Fruit fly (Drosophila melanogaster) S2 (cell line): ENCODE results near the gene CG11537.

Experiments
- CG8478 ChIP-seq: fragments of >200 bp; optimal IDR thresholded peaks from 2 replicates; lab custom pipeline; 2018
- CTCF ChIP-seq, 2 experiments: fragments of >200 bp; optimal IDR thresholded peaks; 2 replicates each; lab custom pipeline; 2018

CG11537 gene

DNA sequence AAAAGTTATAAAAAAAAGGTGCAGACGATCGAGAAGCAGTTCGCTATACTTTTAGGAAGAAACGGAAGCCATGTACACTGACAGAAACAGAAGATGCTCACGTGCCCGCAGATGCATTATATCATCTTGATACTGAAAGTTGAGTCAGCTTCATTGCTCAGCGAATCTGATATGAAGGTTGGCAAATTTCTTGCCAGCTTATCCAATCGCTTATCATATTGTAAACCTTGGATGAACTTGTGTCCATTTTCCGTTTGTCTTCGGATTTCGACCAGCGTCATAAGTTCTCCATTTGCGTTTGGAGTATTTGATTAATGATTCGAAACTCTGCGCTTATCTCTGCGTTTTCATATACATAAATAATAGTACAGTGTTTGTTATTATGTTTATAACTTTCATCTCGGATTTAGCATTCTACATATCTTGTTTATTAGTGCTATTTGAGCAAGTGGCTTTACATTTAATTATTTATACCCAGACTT is 17.6 kb downstream of the CG11537 start:
- TF ChIP-seq CTCF (optimal IDR thresholded peaks at IDR 0.05; lab: Kevin White, UChicago) (no peak), CG8478 (no peak)

DNA sequence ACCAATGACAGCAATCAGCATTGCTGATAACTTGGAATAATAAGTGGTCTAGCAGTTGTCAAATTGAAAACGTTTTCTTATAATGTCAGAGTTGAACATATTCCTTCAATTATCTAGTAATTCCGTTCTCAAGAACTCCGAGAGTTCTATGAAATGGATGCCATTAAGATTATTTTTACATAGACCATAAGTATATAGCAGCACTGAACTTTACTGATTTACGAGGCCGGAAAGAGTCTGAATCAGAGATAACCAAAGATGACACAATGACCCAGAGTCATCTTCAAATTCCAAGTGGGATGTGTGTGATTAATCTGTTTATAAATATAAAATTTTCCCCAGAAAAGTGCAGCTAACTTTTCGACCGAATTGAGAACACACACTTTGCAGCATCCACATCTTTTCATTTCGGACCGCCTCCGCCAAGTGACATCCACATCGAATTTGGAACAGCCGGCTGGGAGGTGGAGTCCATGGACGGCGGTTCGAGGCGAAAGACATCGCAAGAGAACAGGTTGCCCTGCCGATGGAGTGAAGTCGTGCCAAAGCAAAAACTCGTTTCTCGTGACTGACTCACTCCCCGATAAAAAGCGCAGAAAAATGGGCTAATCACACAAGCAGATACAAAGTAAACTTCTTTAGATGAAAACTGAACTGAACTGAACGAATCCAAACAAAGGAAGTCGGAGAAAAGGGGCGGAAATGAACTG is 18.2 kb downstream of the CG11537 start:
- no peak for TF ChIP-seq CTCF (optimal IDR thresholded peaks at IDR 0.05; lab: Kevin White, UChicago)
- TF ChIP-seq CG8478, result no peak

DNA sequence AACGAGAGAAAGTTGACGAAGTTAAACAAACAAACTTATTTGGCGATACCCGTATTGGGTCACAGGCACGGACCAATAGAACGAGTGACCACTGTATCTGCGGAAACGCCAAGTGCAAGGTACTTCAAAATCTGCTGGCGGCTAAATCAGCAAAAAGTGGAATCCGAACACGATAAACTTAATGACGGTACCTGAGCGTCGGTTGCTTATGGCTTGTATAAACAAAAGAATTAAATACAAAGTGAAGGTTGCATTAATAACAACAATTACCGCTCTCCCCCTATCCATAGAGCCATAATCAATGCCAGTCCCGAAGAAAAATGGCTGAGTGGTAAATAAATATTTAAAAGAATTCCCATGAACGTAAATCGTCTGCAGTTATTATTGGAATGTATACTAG is 18.7 kb downstream of the CG11537 start:
- TF ChIP-seq CG8478, result no peak
- TF ChIP-seq CTCF (optimal IDR thresholded peaks at IDR 0.05; lab: Kevin White, UChicago), result no peak

DNA sequence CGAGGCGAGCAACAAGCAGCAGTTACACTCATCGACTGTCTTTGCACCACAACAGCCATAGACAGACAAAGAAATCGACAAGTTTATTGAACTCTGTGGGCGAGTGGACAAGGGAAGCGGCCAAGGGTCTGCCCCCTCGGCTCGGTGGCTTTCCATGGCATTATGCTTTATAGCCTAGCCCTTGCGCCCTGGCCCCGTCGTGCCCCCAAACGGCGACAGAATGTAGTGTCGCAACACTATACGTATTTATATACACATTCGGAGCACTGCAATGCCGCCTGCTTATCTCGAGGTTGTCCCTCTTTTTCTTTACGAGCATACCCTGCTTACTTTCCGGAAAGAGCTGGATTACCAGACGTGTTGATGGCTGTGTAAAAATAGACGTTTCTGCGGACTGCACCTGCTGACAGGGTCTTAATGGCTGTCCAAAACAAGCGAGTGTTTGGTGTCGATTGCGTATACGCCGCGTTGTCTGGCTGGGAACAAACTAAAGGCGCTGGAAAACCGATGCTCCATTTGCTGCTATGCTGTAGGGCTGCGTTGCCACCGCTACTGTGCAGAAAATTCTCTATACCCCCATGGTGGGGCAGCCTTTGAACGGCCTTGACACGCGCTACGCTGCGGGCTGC is 20.5 kb downstream of the CG11537 start:
- TF ChIP-seq CTCF (optimal IDR thresholded peaks at IDR 0.05; lab: Kevin White, UChicago) (no peak), CG8478 (no peak)

DNA sequence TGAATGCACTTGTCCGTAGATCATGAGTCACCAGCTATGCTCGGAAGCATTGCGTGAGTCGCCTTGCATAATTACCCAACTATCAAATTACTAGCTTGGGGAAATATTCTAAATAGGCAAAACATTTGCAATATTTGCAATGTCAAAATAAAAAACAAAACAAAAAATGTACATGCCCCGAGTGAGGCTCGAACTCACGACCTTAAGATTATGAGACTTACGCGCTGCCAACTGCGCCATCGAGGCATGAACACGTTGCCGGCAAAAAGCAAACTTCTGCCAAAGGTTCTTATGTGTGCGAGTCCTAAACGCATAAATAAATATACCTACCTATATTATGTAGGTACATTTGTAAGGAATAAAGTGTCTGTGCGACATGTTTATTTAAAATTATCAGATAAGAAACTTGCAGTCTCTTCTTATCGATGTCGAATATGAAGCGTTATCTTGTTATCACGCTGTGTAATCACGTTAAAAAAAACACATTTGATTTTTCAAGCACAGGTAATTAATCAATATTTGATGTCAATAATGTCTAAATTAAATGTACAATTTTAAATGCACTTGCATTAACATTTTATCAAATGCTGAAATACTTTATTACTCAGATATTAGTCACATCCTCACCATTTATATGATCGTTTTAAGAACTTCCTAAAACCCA is 21.4 kb downstream of the CG11537 start:
- TF ChIP-seq CG8478 (no peak), CTCF (optimal IDR thresholded peaks at IDR 0.05; lab: Kevin White, UChicago) (no peak)

DNA sequence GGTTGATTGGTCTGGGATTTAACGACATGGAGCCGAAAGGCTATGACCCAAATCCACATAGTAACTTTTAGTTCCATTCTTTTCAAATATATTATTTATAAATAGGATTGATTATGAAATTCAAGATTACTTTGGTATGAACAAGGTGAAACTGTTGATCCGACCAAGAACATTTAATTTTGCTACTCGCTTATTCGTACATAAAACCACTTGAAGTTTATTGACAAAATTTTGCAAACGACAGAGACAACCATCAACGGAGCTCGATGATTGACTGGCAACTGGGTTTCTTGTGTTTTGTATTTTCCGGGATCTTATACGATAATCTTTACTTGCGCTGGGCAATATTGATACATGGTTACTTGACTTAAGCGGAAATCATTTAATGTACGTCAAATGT is 28.9 kb downstream of the CG11537 start, which contains the start of gene CG45067:
CG45067 (minus strand) TSS at position 101 of the 400 bp plus-strand sequence.
- TF ChIP-seq CTCF (optimal IDR thresholded peaks at IDR 0.05; lab: Kevin White, UChicago) (no peak), CG8478 (no peak)

DNA sequence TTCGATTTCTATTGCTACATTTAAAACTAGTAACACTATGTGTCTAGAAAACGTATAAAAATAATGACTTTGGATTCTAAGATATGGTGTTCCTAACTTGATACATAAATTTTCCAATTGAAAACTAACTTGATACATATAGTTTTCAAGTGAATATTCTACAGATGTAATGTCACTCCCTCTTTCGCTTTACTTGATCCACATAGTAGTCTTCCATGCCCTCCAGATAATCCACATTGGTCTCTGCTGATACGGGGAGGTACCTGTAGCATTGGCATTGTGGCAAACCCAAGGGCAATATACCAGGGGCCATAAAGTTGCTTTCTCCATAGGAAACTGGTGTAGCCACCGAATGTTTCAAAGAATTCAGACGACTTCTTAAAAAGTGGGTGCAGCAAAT is 32.1 kb downstream of the CG11537 start, which contains the start of gene CG45066:
CG45066 (minus strand) TSS at position 101 of the 400 bp plus-strand sequence.
- TF ChIP-seq CTCF (optimal IDR thresholded peaks at IDR 0.05; lab: Kevin White, UChicago) (no peak), CG8478 (no peak)

DNA sequence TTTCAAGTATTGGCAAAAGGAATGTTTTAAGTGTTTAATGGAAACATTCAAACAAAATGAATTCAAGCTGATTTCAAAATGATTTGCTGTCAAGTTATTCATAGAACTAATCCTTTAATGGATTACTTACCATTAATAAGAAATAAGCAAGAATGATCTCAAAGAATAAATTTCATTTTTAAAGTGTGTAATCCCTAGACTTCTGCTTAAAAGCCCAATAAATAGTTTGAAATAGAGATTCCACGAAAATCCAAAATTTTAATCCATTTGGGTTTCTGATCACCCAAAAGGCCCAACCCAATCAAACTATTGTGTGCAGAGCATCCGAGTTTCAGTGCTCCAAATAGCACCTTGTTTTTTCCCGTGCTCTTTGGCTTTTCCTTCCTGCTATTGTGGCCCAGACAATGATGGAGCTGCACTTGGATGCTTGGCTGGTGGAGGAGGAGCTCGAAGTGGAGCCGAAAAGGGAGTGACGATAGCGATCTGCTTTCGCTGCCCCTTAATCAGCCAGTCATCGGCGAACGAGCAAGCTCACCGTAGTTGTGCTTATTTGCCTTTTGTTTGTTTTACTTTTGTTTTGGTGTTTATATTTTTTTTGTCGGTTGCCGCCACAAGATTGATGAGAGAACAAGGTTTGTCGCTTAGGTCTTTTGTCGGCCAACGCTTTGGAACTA is 33.7 kb downstream of the CG11537 start:
- TF ChIP-seq CTCF (optimal IDR thresholded peaks at IDR 0.05; lab: Kevin White, UChicago) (no peak), CG8478 (no peak)

DNA sequence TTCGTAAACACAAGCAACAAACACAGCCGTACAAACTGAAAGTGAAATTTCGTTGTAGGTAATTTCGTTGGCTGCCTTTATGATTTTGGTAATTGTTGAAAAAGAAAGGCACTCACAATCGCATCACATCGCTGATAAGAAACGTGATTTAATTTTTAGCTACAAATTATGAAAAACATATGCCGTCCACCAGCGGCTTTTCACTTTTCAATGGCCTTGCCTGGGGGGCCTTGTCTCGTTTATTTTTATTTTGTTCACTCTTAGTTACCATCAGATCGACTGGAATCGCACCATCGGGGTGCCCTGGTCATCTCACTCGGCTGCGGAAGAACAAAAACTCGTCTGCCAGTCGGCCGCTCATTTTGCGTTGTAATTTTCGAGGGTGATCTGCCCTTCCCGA is 34.3 kb downstream of the CG11537 start:
- no peak for TF ChIP-seq CG8478
- no peak for TF ChIP-seq CTCF (optimal IDR thresholded peaks at IDR 0.05; lab: Kevin White, UChicago)

DNA sequence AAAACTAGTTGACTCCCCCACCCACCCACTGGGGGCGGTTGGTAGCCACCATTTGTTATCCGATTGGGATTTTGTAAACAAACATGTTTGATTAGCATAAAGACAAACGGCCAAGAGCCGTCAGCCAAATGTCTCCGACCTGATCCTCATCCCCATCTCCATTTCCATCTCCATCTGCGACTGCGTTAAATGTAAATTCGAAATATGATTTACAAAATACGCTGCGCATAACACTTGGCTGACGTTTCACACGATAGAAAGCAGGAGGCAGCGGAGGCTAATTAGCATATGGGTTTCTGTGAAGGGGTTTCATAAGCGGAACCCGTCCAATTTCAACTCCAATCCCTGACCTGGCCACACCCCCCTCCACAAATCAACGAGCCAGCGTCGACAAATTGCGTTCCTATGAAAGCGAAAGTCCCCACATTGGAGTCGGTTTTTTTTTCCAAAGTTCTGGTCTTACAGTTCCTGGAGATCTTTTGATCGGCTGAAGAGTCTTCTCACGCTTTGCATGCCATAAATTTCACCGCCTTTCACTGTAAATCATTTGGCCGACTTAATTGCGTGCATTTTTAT is 35.1 kb downstream of the CG11537 start:
- TF ChIP-seq CG8478 (no peak), CTCF (optimal IDR thresholded peaks at IDR 0.05; lab: Kevin White, UChicago) (no peak)

DNA sequence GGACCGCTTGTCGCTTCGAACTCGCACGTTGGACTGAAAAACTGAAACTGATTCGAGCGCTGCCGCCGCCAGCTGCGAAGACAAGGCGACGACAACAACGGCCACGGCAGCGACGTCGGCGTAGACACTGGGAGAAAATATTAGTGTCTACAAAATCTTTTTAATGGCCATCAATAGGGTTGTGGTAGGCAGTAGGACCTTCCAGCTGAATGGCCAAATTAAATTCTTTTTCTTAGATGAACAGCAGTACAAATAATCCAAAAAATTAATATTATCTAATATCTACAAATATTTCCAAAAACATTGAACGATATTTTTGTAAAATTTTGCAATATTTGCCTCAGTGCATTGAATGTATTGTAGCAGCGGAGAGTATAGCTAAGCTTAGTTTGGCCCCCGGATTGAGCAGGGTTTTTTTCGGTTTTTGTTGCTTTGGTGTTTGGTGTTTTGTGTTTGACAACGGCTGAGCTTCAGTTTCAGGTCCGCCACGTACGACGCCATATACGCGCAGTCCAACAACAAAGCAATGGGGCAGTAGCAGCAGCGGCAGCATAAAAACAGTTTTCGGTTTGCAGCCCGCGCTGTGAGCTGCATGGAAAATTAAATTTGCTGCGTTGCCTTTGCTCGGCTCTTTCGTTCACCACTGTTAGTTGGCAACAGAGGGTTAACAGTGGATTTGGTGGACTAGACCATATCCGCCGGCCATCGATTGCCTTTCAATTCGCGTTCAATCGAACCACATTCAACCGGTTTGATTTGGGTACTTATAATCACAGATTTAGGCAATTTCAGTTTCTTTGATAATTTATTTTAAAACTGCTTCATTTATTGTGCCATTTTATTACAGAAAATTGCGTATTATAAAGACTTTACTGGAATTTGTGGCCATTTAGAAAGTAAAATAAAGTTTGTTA is 36.1 kb downstream of the CG11537 start, which contains the start of gene Cht7:
Cht7 (minus strand) TSS at position 51 of the 914 bp plus-strand sequence.
- TF ChIP-seq CTCF (optimal IDR thresholded peaks at IDR 0.05; lab: Kevin White, UChicago), result no peak
- no peak for TF ChIP-seq CG8478

DNA sequence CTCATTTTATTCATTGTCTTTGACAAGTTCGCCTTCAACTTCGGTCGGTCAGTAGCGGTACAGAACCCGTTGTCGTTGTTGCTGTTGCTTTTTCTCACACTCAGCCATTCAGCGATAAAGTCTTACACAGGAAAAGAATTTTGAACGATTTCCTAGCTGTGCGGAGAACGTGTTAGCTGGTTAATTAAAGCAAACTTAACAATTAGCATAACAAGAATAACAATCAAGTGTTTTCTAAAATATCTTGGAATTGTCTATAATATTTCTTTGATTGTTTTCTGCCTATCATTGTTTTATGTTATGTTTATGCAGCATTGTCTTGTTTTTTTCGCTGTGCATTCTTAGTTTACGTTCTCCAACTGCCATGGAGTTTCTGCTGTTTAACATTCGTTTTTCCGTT is 37.1 kb downstream of the CG11537 start:
- TF ChIP-seq CG8478 (no peak), CTCF (optimal IDR thresholded peaks at IDR 0.05; lab: Kevin White, UChicago) (no peak)

DNA sequence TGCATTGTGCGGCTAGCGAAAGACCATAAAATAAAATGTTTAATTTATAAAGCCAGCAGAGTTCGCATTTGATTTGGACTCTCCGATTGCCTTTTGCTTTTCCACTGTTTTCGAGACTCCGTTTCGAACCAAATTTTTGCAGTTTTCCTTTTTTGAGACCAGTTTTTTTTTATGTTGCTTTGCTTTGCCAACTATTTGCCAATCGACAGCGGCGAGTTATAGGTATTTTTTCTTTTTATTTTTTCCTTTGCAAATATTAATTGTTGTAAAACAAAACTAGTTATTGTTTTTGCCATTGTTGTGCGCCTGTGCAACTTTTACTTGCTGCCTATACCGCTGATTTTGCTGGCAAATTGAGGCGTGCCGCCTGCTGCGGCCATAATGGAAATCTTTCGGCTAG is 37.7 kb downstream of the CG11537 start:
- no peak for TF ChIP-seq CG8478
- TF ChIP-seq CTCF (optimal IDR thresholded peaks at IDR 0.05; lab: Kevin White, UChicago), result no peak

DNA sequence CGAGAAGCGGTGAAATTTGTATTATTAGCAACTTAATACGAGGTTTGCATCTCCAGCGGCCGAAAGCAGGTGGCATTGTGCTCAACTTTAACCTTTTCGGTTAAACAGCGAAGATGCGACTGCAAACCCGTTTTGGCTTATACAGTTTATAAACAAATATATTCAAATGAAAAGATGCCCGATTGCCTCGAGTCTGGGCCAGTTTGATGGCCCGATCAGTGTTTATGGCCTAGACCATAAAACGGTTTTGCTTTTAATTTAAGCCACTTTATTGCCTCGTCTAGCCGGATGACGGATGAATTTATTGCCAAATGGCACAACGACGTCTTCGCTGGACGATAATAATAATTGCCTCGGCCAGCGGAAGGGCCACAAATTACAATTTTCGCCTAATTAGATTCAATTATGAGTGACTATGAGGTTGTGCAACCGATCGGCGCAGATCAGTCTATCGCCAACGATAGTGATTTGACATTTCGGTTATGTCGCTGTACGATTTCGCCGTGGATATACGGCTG is 40.7 kb downstream of the CG11537 start:
- no peak for TF ChIP-seq CG8478
